Fruit fly (Drosophila melanogaster): ENCODE measurements around the gene CG6565.
A peak's percentile ranks its signal among the peaks of the same experiment; 100 is the strongest.

dm6 chr2L:13411566-13411965 is 37.7 kb downstream of the CG6565 start, which contains the start of gene Vm34Ca:
- TF ChIP-seq CG34422 (GFP tag; IDR thresholded peaks at IDR 0.05) (no peak), CG14860 (GFP tag; IDR thresholded peaks at IDR 0.05; ENCODE audit: partially characterized antibody) (0 out of 3 replicates have a peak, but pooled peaks have one; percentile 12), CG18476 (GFP tag; optimal IDR thresholded peaks at IDR 0.05) (no peak), CG14441 (GFP tag; IDR thresholded peaks at IDR 0.05) (no peak), en (GFP tag; optimal IDR thresholded peaks at IDR 0.05) (no peak), Abd-B (GFP tag; optimal IDR thresholded peaks at IDR 0.05) (no peak)
